Fruit fly (Drosophila melanogaster): ENCODE data around the gene CG14982.

The CG14982 gene

dm6 chr3L:3960877-3961417 is 18.4 kb downstream of the CG14982 start:
- no peak for TF ChIP-seq Pif1A (GFP tag; optimal IDR thresholded peaks at IDR 0.05)
- TF ChIP-seq Pif1B (GFP tag; optimal IDR thresholded peaks at IDR 0.05) = no peak
- no peak for TF ChIP-seq CG4496 (GFP tag; IDR thresholded peaks at IDR 0.05)
- no peak for TF ChIP-seq CG14655 (GFP tag; optimal IDR thresholded peaks at IDR 0.05)
- TF ChIP-seq CG10348 (GFP tag; IDR thresholded peaks at IDR 0.05) = no peak
- no peak for TF ChIP-seq gl (tag; optimal IDR thresholded peaks at IDR 0.05)
- no peak for TF ChIP-seq CG12605 (GFP tag; IDR thresholded peaks at IDR 0.05)
- TF ChIP-seq CG17806 (tag; optimal IDR thresholded peaks at IDR 0.05) = no peak
- TF ChIP-seq D1 (tag; optimal IDR thresholded peaks at IDR 0.05) = no peak
- no peak for TF ChIP-seq CG15710 (tag; optimal IDR thresholded peaks at IDR 0.05)
- no peak for TF ChIP-seq Snoo (tag; optimal IDR thresholded peaks at IDR 0.05)
- TF ChIP-seq rn (GFP tag; IDR thresholded peaks at IDR 0.05) = no peak
- TF ChIP-seq EcR (GFP tag; optimal IDR thresholded peaks at IDR 0.05) = no peak
- TF ChIP-seq fd96Ca (GFP tag; IDR thresholded peaks at IDR 0.05) = no peak
- TF ChIP-seq CG32121 (GFP tag; IDR thresholded peaks at IDR 0.05) = no peak
- TF ChIP-seq CG8301 (tag; optimal IDR thresholded peaks at IDR 0.05) = no peak
- no peak for TF ChIP-seq CG8159 (tag; optimal IDR thresholded peaks at IDR 0.05)
- no peak for TF ChIP-seq CG13204 (GFP tag; optimal IDR thresholded peaks at IDR 0.05)
- no peak for TF ChIP-seq CG34367 (tag; optimal IDR thresholded peaks at IDR 0.05)
- TF ChIP-seq CG9948 (tag; optimal IDR thresholded peaks at IDR 0.05) = no peak

dm6 chr3L:3963979-3964378 is 21.5 kb downstream of the CG14982 start:
- TF ChIP-seq CG12605 (GFP tag; IDR thresholded peaks at IDR 0.05) = peak; percentile 73; the same call in 1 of the 2 replicates
- no peak for TF ChIP-seq CG13204 (GFP tag; optimal IDR thresholded peaks at IDR 0.05)

dm6 chr3L:3964671-3965070 is 22.2 kb downstream of the CG14982 start, which contains the start of gene CG12605:
Gene CG12605, minus strand, starts transcription at chr3L:3964771.
- TF ChIP-seq CG12605 (GFP tag; IDR thresholded peaks at IDR 0.05) = no peak
- no peak for TF ChIP-seq CG15710 (tag; optimal IDR thresholded peaks at IDR 0.05)
- no peak for TF ChIP-seq CG10348 (GFP tag; IDR thresholded peaks at IDR 0.05)
- TF ChIP-seq Pif1A (GFP tag; optimal IDR thresholded peaks at IDR 0.05) = no peak
- TF ChIP-seq Snoo (tag; optimal IDR thresholded peaks at IDR 0.05) = no peak
- TF ChIP-seq fd96Ca (GFP tag; IDR thresholded peaks at IDR 0.05) = no peak
- no peak for TF ChIP-seq CG17806 (tag; optimal IDR thresholded peaks at IDR 0.05)
- no peak for TF ChIP-seq D1 (tag; optimal IDR thresholded peaks at IDR 0.05)
- no peak for TF ChIP-seq CG4496 (GFP tag; IDR thresholded peaks at IDR 0.05)
- TF ChIP-seq CG9948 (tag; optimal IDR thresholded peaks at IDR 0.05) = no peak
- TF ChIP-seq CG8301 (tag; optimal IDR thresholded peaks at IDR 0.05) = no peak
- TF ChIP-seq EcR (GFP tag; optimal IDR thresholded peaks at IDR 0.05) = no peak
- no peak for TF ChIP-seq CG8159 (tag; optimal IDR thresholded peaks at IDR 0.05)
- no peak for TF ChIP-seq gl (tag; optimal IDR thresholded peaks at IDR 0.05)
- no peak for TF ChIP-seq Ets98B (GFP tag; IDR thresholded peaks at IDR 0.05)
- TF ChIP-seq CG13204 (GFP tag; optimal IDR thresholded peaks at IDR 0.05) = no peak
- no peak for TF ChIP-seq CG34367 (tag; optimal IDR thresholded peaks at IDR 0.05)

dm6 chr3L:3965102-3965501 is 22.6 kb downstream of the CG14982 start:
- TF ChIP-seq CG12605 (GFP tag; IDR thresholded peaks at IDR 0.05) (peak; percentile 92), fd96Ca (GFP tag; IDR thresholded peaks at IDR 0.05) (no peak)

- TF ChIP-seq CG15710 (tag; optimal IDR thresholded peaks at IDR 0.05) (no peak), CG32121 (GFP tag; IDR thresholded peaks at IDR 0.05) (no peak), gl (tag; optimal IDR thresholded peaks at IDR 0.05) (no peak), Ets98B (GFP tag; IDR thresholded peaks at IDR 0.05) (no peak)
These were observed 28.0 kb downstream of the CG14982 start for dm6 chr3L:3970372-3971031.

- no peak for TF ChIP-seq CG14655 (GFP tag; optimal IDR thresholded peaks at IDR 0.05)
- TF ChIP-seq CG8301 (tag; optimal IDR thresholded peaks at IDR 0.05) = no peak
- TF ChIP-seq CG4496 (GFP tag; IDR thresholded peaks at IDR 0.05) = no peak
- TF ChIP-seq CG32121 (GFP tag; IDR thresholded peaks at IDR 0.05) = no peak
These were observed 30.1 kb downstream of the CG14982 start, which contains the start of gene CG43915 for dm6 chr3L:3972599-3972998. Gene CG43915, plus strand, starts transcription at chr3L:3972899.

- TF ChIP-seq CG12605 (GFP tag; IDR thresholded peaks at IDR 0.05) (no peak), CG15710 (tag; optimal IDR thresholded peaks at IDR 0.05) (no peak), CG17806 (tag; optimal IDR thresholded peaks at IDR 0.05) (no peak), CG8301 (tag; optimal IDR thresholded peaks at IDR 0.05) (no peak), CG32121 (GFP tag; IDR thresholded peaks at IDR 0.05) (no peak), Pif1B (GFP tag; optimal IDR thresholded peaks at IDR 0.05) (no peak), CG9948 (tag; optimal IDR thresholded peaks at IDR 0.05) (no peak), CG8159 (tag; optimal IDR thresholded peaks at IDR 0.05) (no peak), CG13204 (GFP tag; optimal IDR thresholded peaks at IDR 0.05) (no peak), Pif1A (GFP tag; optimal IDR thresholded peaks at IDR 0.05) (no peak), Snoo (tag; optimal IDR thresholded peaks at IDR 0.05) (no peak), fd96Ca (GFP tag; IDR thresholded peaks at IDR 0.05) (no peak), CG4496 (GFP tag; IDR thresholded peaks at IDR 0.05) (no peak), CG34367 (tag; optimal IDR thresholded peaks at IDR 0.05) (no peak)
These were observed 33.9 kb downstream of the CG14982 start for dm6 chr3L:3976438-3976837.
